Fruit fly (Drosophila melanogaster): ENCODE data around the gene CG14042.
A peak's percentile ranks its signal among the peaks of the same experiment; 100 is the strongest.

CG14042 gene

dm6 chr2L:5080225-5080867 is 42.8 kb downstream of the CG14042 start (continued):
- TF ChIP-seq Pdp1 (GFP tag; optimal IDR thresholded peaks at IDR 0.05) (no peak), sim (GFP tag; IDR thresholded peaks at IDR 0.05) (no peak), CG2199 (GFP tag; IDR thresholded peaks at IDR 0.05) (no peak), HLH4C (GFP tag; IDR thresholded peaks at IDR 0.05; ENCODE audit: partially characterized antibody) (no peak; the same call in 2 of the 3 replicates), CG3838 (GFP tag; optimal IDR thresholded peaks at IDR 0.05) (no peak), bowl (GFP tag; IDR thresholded peaks at IDR 0.05) (no peak), Antp (GFP tag; optimal IDR thresholded peaks at IDR 0.05) (no peak), disco-r (GFP tag; optimal IDR thresholded peaks at IDR 0.05) (no peak), sug (tag; optimal IDR thresholded peaks at IDR 0.05) (no peak), Stat92E (GFP tag; optimal IDR thresholded peaks at IDR 0.05) (no peak), CG15601 (tag; optimal IDR thresholded peaks at IDR 0.05) (no peak), phol (tag; optimal IDR thresholded peaks at IDR 0.05) (peak; percentile 45), CG33213 (GFP tag; optimal IDR thresholded peaks at IDR 0.05) (no peak), Opbp (GFP tag; IDR thresholded peaks at IDR 0.05; ENCODE audit: partially characterized antibody) (no peak), chm (GFP tag; IDR thresholded peaks at IDR 0.05) (no peak), CG10366 (GFP tag; IDR thresholded peaks at IDR 0.05) (no peak), tgo (GFP tag; IDR thresholded peaks at IDR 0.05) (no peak), CG17359 (tag; optimal IDR thresholded peaks at IDR 0.05) (peak; percentile 20), CG6654 (GFP tag; optimal IDR thresholded peaks at IDR 0.05) (no peak), Fer3 (tag; optimal IDR thresholded peaks at IDR 0.05) (no peak), MBD-R2 (GFP tag; IDR thresholded peaks at IDR 0.05) (no peak), cad (GFP tag; optimal IDR thresholded peaks at IDR 0.05) (no peak), CG9727 (GFP tag; optimal IDR thresholded peaks at IDR 0.05) (no peak), CG1647 (GFP tag; optimal IDR thresholded peaks at IDR 0.05) (no peak), Hmx (GFP tag; optimal IDR thresholded peaks at IDR 0.05) (no peak), CHES-1-like (GFP tag; optimal IDR thresholded peaks at IDR 0.05) (no peak), pum (GFP tag; optimal IDR thresholded peaks at IDR 0.05) (no peak), CG7786 (GFP tag; optimal IDR thresholded peaks at IDR 0.05) (no peak), tll (GFP tag; optimal IDR thresholded peaks at IDR 0.05) (no peak), dmrt11E (tag; optimal IDR thresholded peaks at IDR 0.05) (no peak), CG12299 (tag; optimal IDR thresholded peaks at IDR 0.05) (no peak), ara (GFP tag; IDR thresholded peaks at IDR 0.05) (no peak)

DNA sequence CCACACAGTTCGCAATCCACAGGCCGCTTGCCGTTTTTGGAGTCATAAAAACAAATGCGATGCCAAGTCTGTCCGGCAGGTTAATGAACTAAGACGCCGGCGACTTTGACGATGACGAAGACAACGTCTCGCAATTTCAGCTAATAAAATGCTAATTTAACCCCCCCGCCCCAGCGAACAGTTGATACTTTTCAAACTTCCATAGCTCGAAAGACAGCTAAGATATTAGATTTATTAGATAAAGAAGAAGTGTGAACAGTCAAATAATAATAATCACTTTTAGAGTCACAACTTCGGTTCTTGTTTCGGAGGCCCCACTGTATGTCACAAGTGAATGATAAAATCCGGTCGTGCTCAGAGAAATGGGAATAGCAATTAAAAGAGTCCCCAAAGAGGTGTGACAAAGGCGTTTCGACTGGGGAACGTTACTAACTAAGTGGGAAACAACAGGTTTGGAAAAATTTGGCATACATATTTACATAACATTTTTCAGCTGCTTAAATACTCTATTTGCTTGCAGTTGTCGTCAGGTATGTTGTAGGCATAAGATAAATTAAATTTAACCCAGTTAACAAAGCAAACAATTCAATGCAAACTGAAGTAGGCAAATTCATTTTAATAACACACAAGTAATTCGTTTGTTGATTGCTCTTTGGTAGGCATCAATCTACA is 47.2 kb downstream of the CG14042 start:
- TF ChIP-seq H15 (GFP tag; IDR thresholded peaks at IDR 0.05) = no peak
- TF ChIP-seq gro (GFP tag; optimal IDR thresholded peaks at IDR 0.05) = no peak
- TF ChIP-seq tio (GFP tag; optimal IDR thresholded peaks at IDR 0.05) = no peak
- TF ChIP-seq CG6791 (GFP tag; IDR thresholded peaks at IDR 0.05; ENCODE audit: partially characterized antibody) = no peak
- peak; percentile 17; the same call in 1 of the 2 replicates for TF ChIP-seq ap (GFP tag; IDR thresholded peaks at IDR 0.05)
- no peak for TF ChIP-seq schlank (tag; optimal IDR thresholded peaks at IDR 0.05)
- TF ChIP-seq Rx (GFP tag; IDR thresholded peaks at IDR 0.05) = no peak
- peak; percentile 20 for TF ChIP-seq CHES-1-like (GFP tag; optimal IDR thresholded peaks at IDR 0.05)
- TF ChIP-seq Asciz (GFP tag; optimal IDR thresholded peaks at IDR 0.05) = no peak
- no peak for TF ChIP-seq Fer3 (tag; optimal IDR thresholded peaks at IDR 0.05)
- TF ChIP-seq Hr3 (GFP tag; optimal IDR thresholded peaks at IDR 0.05) = no peak
- TF ChIP-seq CG16779 (GFP tag; IDR thresholded peaks at IDR 0.05) = no peak
- peak; percentile 45 for TF ChIP-seq Dip3 (GFP tag; optimal IDR thresholded peaks at IDR 0.05)
- peak; percentile 70 for TF ChIP-seq vvl (GFP tag; IDR thresholded peaks at IDR 0.05)
- TF ChIP-seq CG6689 (GFP tag; IDR thresholded peaks at IDR 0.05) = no peak
- no peak for TF ChIP-seq CG7987 (GFP tag; optimal IDR thresholded peaks at IDR 0.05)
- TF ChIP-seq CG2678 (tag; optimal IDR thresholded peaks at IDR 0.05) = peak; percentile 3
- TF ChIP-seq lov (optimal IDR thresholded peaks at IDR 0.05) = no peak
- TF ChIP-seq lov (GFP tag; IDR thresholded peaks at IDR 0.05) = no peak
- no peak for TF ChIP-seq Antp (GFP tag; optimal IDR thresholded peaks at IDR 0.05)
- TF ChIP-seq CG18262 (tag; optimal IDR thresholded peaks at IDR 0.05) = no peak
- TF ChIP-seq CG17361 (GFP tag; IDR thresholded peaks at IDR 0.05) = no peak
